Worm (Caenorhabditis elegans) whole organism, young adult: Measurements from ENCODE around the gene cysl-4.

Experiments
- B0019.2 ChIP-seq: fragments of 200-800 bp; sonication (Bioruptor generic); conservative IDR thresholded peaks from 2 replicates; pipeline ENCODE4 v1.3.6; 2022; ENCODE audit warnings: missing genetic modification reagents, missing genetic modification characterization, missing compliant biosample characterization
- B0261.1 ChIP-seq: sonication (generic microtip); optimal IDR thresholded peaks from 2 replicates; lab custom pipeline; 2016; ENCODE audit warnings: mild to moderate bottlenecking, missing genetic modification characterization, moderate library complexity, missing compliant biosample characterization
- F49E8.2 ChIP-seq: sonication (generic microtip); optimal IDR thresholded peaks from 3 replicates; lab custom pipeline; 2017; ENCODE audit warnings: missing genetic modification characterization, mild to moderate bottlenecking, missing compliant biosample characterization, antibody characterized with exemption, moderate library complexity; ENCODE audit not compliant: insufficient read depth
- K12H6.12 ChIP-seq: fragments of 200-800 bp; sonication (Bioruptor generic); optimal IDR thresholded peaks from 2 replicates; lab custom pipeline; 2018; ENCODE audit warnings: mild to moderate bottlenecking, missing genetic modification characterization, missing compliant biosample characterization
- ama-1 ChIP-seq, 3 experiments: fragments of 150-350 bp in 1 of 3; sonication (generic microtip) in 2 of 3; optimal IDR thresholded peaks; 2 replicates each; lab custom pipeline; 2014 to 2018; ENCODE audit warnings: missing biosample characterization in 2 of 3, missing genetic modification characterization in 2 of 3, missing genetic modification reagents in 2 of 3
- aptf-2 ChIP-seq: fragments of 200-800 bp; sonication (Bioruptor generic); conservative IDR thresholded peaks from 2 replicates; pipeline ENCODE4 v1.3.6; 2022; ENCODE audit warnings: missing genetic modification reagents, missing genetic modification characterization, missing compliant biosample characterization
- cebp-1 ChIP-seq, 2 experiments: fragments of 200-800 bp in 1 of 2; sonication (Bioruptor generic) in 1 of 2; sonication (generic microtip) in 1 of 2; IDR thresholded peaks in 1 of 2; optimal IDR thresholded peaks in 1 of 2; 2 replicates each; pipeline versions ENCODE4 v1.3.6 to Lab custom; 2017 to 2022; ENCODE audit warnings: missing compliant biosample characterization in 2 of 2, missing genetic modification characterization in 2 of 2, mild to moderate bottlenecking in 1 of 2, missing genetic modification reagents in 1 of 2, moderate library complexity in 1 of 2
- ceh-27 ChIP-seq: fragments of 200-800 bp; sonication (Bioruptor generic); optimal IDR thresholded peaks from 2 replicates; lab custom pipeline; 2018; ENCODE audit warnings: mild to moderate bottlenecking, missing genetic modification characterization, moderate library complexity, missing compliant biosample characterization
- dox-1 ChIP-seq: fragments of 200-800 bp; sonication (Bioruptor generic); IDR thresholded peaks from 2 replicates; pipeline ENCODE4 v1.3.6; 2022; ENCODE audit warnings: missing genetic modification reagents, missing genetic modification characterization, missing compliant biosample characterization
- ets-4 ChIP-seq: fragments of 200-800 bp; sonication (Bioruptor generic); optimal IDR thresholded peaks from 2 replicates; lab custom pipeline; 2018; ENCODE audit warnings: mild to moderate bottlenecking, missing genetic modification characterization, missing compliant biosample characterization
- him-1 ChIP-seq: sonication (generic microtip); optimal IDR thresholded peaks from 2 replicates; lab custom pipeline; 2016; ENCODE audit warnings: missing genotype, missing genetic modification reagents, missing genetic modification characterization, missing compliant biosample characterization
- hrde-1 ChIP-seq: sonication (generic microtip); optimal IDR thresholded peaks from 2 replicates; lab custom pipeline; 2016; ENCODE audit warnings: missing genetic modification characterization, mild to moderate bottlenecking, missing compliant biosample characterization, moderate library complexity, missing genotype, missing genetic modification reagents, borderline replicate concordance
- lin-26 ChIP-seq: fragments of 200-800 bp; sonication (Bioruptor generic); IDR thresholded peaks from 2 replicates; pipeline ENCODE4 v1.3.6; 2022; ENCODE audit warnings: missing genetic modification reagents, missing genetic modification characterization, missing compliant biosample characterization
- lin-35 ChIP-seq, 3 experiments: fragments of 150-350 bp in 2 of 3; sonication (generic microtip) in 1 of 3; optimal IDR thresholded peaks; 2 replicates each; lab custom pipeline; 2014 to 2018; ENCODE audit warnings: missing biosample characterization in 3 of 3, missing genetic modification characterization in 3 of 3, missing genetic modification reagents in 3 of 3
- lin-40 ChIP-seq: sonication (generic microtip); optimal IDR thresholded peaks from 2 replicates; lab custom pipeline; 2016; ENCODE audit warnings: missing genetic modification characterization, mild to moderate bottlenecking, missing compliant biosample characterization, missing genotype, missing genetic modification reagents
- nfyb-1 ChIP-seq: fragments of 200-800 bp; sonication (Bioruptor generic); IDR thresholded peaks from 2 replicates; pipeline ENCODE4 v1.3.6; 2022; ENCODE audit warnings: missing genetic modification reagents, missing genetic modification characterization, missing compliant biosample characterization
- nhr-80 ChIP-seq: sonication (generic microtip); optimal IDR thresholded peaks from 2 replicates; lab custom pipeline; 2016; ENCODE audit warnings: missing genetic modification characterization, missing compliant biosample characterization
- unc-130 ChIP-seq: sonication (generic microtip); optimal IDR thresholded peaks from 2 replicates; lab custom pipeline; 2016; ENCODE audit warnings: missing genetic modification reagents, missing genetic modification characterization, missing compliant biosample characterization
- unc-62 ChIP-seq: fragments of 150-350 bp; optimal IDR thresholded peaks from 2 replicates; lab custom pipeline; 2014; ENCODE audit warnings: missing biosample characterization, missing genetic modification reagents, missing genetic modification characterization
- ztf-26 ChIP-seq: sonication (generic microtip); optimal IDR thresholded peaks from 2 replicates; lab custom pipeline; 2017; ENCODE audit warnings: missing genetic modification characterization, missing compliant biosample characterization

The cysl-4 gene

DNA sequence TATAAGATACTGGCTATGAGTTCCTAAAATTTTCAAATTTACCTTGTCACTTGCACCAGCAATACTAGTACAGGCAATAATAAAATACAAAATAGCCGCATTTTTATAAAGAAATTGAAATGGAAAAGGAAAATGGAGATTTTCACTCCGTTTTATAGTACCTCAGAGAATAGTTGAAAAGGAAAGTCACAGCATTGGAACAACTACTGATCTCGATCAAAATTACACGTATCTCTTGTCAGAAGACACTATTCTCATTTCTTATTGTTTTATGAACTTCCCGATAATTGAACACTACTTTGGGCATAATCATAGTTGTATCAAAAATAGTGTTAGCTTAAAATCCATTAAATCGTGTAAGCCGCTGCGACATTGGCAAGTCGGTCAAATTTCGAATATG lies 46.7 kb downstream of the cysl-4 start, which contains the start of gene Y40B10A.11:
Gene Y40B10A.11 (minus strand): TSS at position 101 of the 400 bp plus-strand sequence.
- no peak for TF ChIP-seq B0261.1 (tag; lab: Kevin White, UChicago)
- TF ChIP-seq F49E8.2 = no peak
- TF ChIP-seq K12H6.12 (tag; lab: Kevin White, UChicago) = no peak
- no peak for TF ChIP-seq him-1 (tag; lab: Kevin White, UChicago)
- no peak for TF ChIP-seq hrde-1 (tag; lab: Kevin White, UChicago)
- TF ChIP-seq lin-40 = no peak
- TF ChIP-seq lin-35 (GFP tag; optimal IDR thresholded peaks at IDR 0.05; lab: Kevin White, UChicago) = no peak
- TF ChIP-seq ztf-26 (tag; lab: Kevin White, UChicago) = no peak
- TF ChIP-seq ceh-27 (GFP tag; lab: Kevin White, UChicago) = no peak
- no peak for TF ChIP-seq ets-4 (GFP tag; lab: Kevin White, UChicago)
- TF ChIP-seq aptf-2 = no peak
- TF ChIP-seq nfyb-1 (GFP tag; lab: Robert Waterston, UW) = no peak
- no peak for TF ChIP-seq nhr-80

DNA sequence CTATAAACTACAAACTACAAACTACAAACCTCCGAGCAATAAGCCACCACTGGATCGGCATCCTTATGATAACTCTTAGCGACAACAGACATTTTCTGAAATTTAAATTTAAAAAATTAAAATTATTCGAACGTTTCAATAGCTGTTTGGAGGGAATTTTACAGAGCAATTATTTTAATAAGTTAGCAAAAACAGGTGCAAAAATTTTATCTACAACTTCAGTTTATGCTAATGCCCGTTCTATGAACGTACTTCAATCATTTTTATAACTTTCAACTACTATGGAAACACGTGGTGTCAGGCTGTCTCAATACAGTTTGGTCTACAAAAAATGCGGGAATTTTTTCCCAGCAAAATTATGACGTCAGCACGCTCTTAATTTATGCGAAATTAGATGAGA lies 48.8 kb downstream of the cysl-4 start, which contains the start of gene comt-5:
Gene comt-5 (minus strand): TSS at position 101 of the 400 bp plus-strand sequence.
- no peak for TF ChIP-seq ama-1 (optimal IDR thresholded peaks at IDR 0.05; lab: Kevin White, UChicago)
- TF ChIP-seq ama-1 (GFP tag; optimal IDR thresholded peaks at IDR 0.05; lab: Kevin White, UChicago) = no peak
- no peak for TF ChIP-seq unc-130 (GFP tag; lab: Kevin White, UChicago)

DNA sequence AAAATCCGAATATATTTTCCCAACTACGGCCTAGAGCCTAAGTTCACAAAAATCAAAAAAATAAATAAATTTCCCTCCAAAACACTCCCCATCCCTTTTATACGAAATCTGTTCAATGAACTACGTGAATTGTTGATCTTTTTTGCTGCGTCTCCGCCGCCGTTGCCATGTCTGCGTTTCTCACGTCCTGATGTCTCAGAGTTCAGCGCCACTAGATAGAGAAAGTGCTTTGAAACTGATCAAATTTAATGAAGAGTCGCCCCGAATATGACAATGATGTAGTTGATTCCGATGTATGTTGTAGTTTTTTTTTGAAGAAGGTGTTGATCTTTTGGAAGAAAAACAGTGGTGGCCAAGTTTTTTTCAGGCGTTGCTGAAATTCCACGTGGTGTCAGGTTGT lies 49.5 kb downstream of the cysl-4 start:
- TF ChIP-seq cebp-1 (GFP tag; IDR thresholded peaks at IDR 0.05; lab: Robert Waterston, UW) (no peak), cebp-1 (tag; optimal IDR thresholded peaks at IDR 0.05; lab: Kevin White, UChicago) (no peak), unc-62 (no peak), B0019.2 (GFP tag; lab: Robert Waterston, UW) (no peak), lin-26 (GFP tag; lab: Robert Waterston, UW) (no peak)

DNA sequence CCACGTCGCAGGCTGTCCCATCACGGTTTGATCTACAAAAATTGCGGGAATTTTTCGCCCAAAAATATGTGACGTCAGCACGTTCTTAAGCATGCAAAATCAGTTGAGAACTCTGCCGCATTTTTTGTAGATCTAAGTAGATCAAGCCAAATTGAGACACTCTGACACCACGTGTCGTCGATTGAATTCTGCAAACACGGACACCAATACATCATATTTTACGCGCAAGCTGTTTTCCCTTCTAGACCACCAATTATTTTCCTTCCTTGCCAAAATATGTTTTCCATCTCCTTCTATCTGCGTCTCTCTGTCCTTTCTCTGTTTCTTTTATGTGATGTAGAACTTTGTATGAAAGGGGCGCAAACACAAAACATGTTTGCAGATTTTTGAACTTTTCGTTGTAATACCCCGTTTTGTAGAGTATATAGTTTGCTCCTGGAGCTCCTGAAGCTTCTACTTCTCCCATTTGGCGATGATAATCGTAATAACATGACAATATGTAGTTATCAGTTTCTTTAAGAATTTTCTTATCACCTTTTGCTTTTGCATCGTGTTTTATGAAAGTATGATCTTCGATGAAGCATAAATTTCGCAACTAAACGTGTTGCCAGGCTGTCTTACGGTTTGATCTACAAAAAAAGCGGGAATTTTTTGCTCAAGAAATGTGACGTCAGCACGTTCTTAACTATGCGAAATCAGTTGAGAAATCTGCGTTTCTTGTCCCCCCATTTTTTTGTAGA lies 51.2 kb downstream of the cysl-4 start:
- TF ChIP-seq nhr-80 (peak; percentile 60), cebp-1 (GFP tag; IDR thresholded peaks at IDR 0.05; lab: Robert Waterston, UW) (no peak; the same call in 1 of the 2 replicates), cebp-1 (tag; optimal IDR thresholded peaks at IDR 0.05; lab: Kevin White, UChicago) (peak; percentile 61), dox-1 (GFP tag; lab: Robert Waterston, UW) (no peak)
